Fruit fly (Drosophila melanogaster) whole organism, adult: Measurements from ENCODE around the gene CG15890.

Experiments
- CG11617 ChIP-seq: fragments of 200-800 bp; sonication (Bioruptor generic); optimal IDR thresholded peaks from 2 replicates; lab custom pipeline; 2017; ENCODE audit warnings: mild to moderate bottlenecking, missing biosample characterization, missing genetic modification reagents, missing genetic modification characterization
- CG5204 ChIP-seq: fragments of 200-800 bp; sonication (Bioruptor generic); optimal IDR thresholded peaks from 2 replicates; lab custom pipeline; 2016; ENCODE audit warnings: missing biosample characterization, missing genetic modification characterization
- Crg-1 ChIP-seq: fragments of 200-800 bp; sonication (Bioruptor generic); optimal IDR thresholded peaks from 2 replicates; lab custom pipeline; 2016; ENCODE audit warnings: missing biosample characterization, missing genetic modification characterization

- TF ChIP-seq CG11617 (GFP tag; lab: Kevin White, UChicago) (no peak), Crg-1 (no peak), CG5204 (GFP tag; lab: Kevin White, UChicago) (no peak)
These were observed 15.1 kb downstream of the CG15890 start for dm6 chrX:14750448-14750847.
